Worm (Caenorhabditis elegans) whole organism, early embryonic: Measurements from ENCODE around the gene scl-23.

Experiments used
- ama-1 ChIP-seq: fragments of 150-350 bp; optimal IDR thresholded peaks from 2 replicates; lab custom pipeline; 2014
- ceh-13 ChIP-seq: fragments of 200-800 bp; sonication (Bioruptor generic); optimal IDR thresholded peaks from 2 replicates; lab custom pipeline; 2018; ENCODE audit warnings: mild to moderate bottlenecking, missing genetic modification characterization, missing compliant biosample characterization
- flt-1 ChIP-seq: fragments of 200-800 bp; sonication (Bioruptor generic); IDR thresholded peaks from 2 replicates; pipeline ENCODE4 v1.3.6; 2022; ENCODE audit warnings: missing genetic modification characterization, missing compliant biosample characterization
- hmbx-1 ChIP-seq: sonication (generic microtip); optimal IDR thresholded peaks from 2 replicates; lab custom pipeline; 2016; ENCODE audit warnings: mild to moderate bottlenecking, missing genetic modification characterization, missing compliant biosample characterization
- hnd-1 ChIP-seq: sonication (generic microtip); optimal IDR thresholded peaks from 2 replicates; lab custom pipeline; 2016; ENCODE audit warnings: missing genetic modification characterization, missing compliant biosample characterization
- tbx-11 ChIP-seq: fragments of 200-800 bp; sonication (Bioruptor generic); IDR thresholded peaks from 2 replicates; pipeline ENCODE4 v1.3.6; 2022; ENCODE audit warnings: missing genetic modification characterization, missing compliant biosample characterization
- tra-4 ChIP-seq: sonication (generic microtip); optimal IDR thresholded peaks from 2 replicates; lab custom pipeline; 2017; ENCODE audit warnings: missing genetic modification characterization, missing compliant biosample characterization

ce11 chrIV:48780-49179, 41.1 kb downstream of the scl-23 start, which contains the start of gene frm-5.1:
- TF ChIP-seq tbx-11 (GFP tag; lab: Robert Waterston, UW) (no peak), hmbx-1 (tag; lab: Kevin White, UChicago) (no peak), tra-4 (no peak), hnd-1 (no peak), ama-1 (no peak), flt-1 (no peak), ceh-13 (GFP tag; lab: Kevin White, UChicago) (no peak)
